Worm (Caenorhabditis elegans): ENCODE data around the gene msp-49.

msp-49 gene

ce11 chrII:5185955-5186539 is 8.1 kb upstream of the msp-49 start (continued):
- peak in 1 of 2 experiments; percentile 62 for TF ChIP-seq daf-16 (GFP tag; optimal IDR thresholded peaks at IDR 0.05)
- peak; percentile 94 for TF ChIP-seq daf-16 (tag; optimal IDR thresholded peaks at IDR 0.05)
- TF ChIP-seq ama-1 (optimal IDR thresholded peaks at IDR 0.05) = no peak
- no peak for TF ChIP-seq lim-7 (GFP tag; IDR thresholded peaks at IDR 0.05)
- TF ChIP-seq unc-62 (GFP tag; optimal IDR thresholded peaks at IDR 0.05 in 1 of 2) = peak in 1 of 2 experiments; percentile 1
- TF ChIP-seq unc-62 (tag; optimal IDR thresholded peaks at IDR 0.05) = no peak
- TF ChIP-seq aha-1 (tag) = no peak
- TF ChIP-seq ceh-62 (tag; optimal IDR thresholded peaks at IDR 0.05) = no peak
- no peak for TF ChIP-seq nhr-11 (tag; optimal IDR thresholded peaks at IDR 0.05)
- no peak for TF ChIP-seq ces-1 (GFP tag; optimal IDR thresholded peaks at IDR 0.05)
- TF ChIP-seq Y48G9A.11 (GFP tag; IDR thresholded peaks at IDR 0.05) = no peak
- TF ChIP-seq spr-1 (tag; optimal IDR thresholded peaks at IDR 0.05) = no peak
- TF ChIP-seq ZK546.5 (tag; optimal IDR thresholded peaks at IDR 0.05) = no peak
- no peak for TF ChIP-seq fkh-10 (GFP tag; optimal IDR thresholded peaks at IDR 0.05)
- no peak for TF ChIP-seq ceh-20 (GFP tag; IDR thresholded peaks at IDR 0.05)
- TF ChIP-seq nhr-237 (tag; optimal IDR thresholded peaks at IDR 0.05) = no peak
- peak; percentile 43; the same call in 1 of the 2 replicates for TF ChIP-seq pha-4 (GFP tag; IDR thresholded peaks at IDR 0.05)
- TF ChIP-seq pha-4 (tag; optimal IDR thresholded peaks at IDR 0.05) = no peak
- TF ChIP-seq nhr-6 (tag; optimal IDR thresholded peaks at IDR 0.05) = no peak
- TF ChIP-seq ZK337.2 (GFP tag; IDR thresholded peaks at IDR 0.05) = no peak
- TF ChIP-seq arid-1 (GFP tag; conservative IDR thresholded peaks at IDR 0.05) = no peak
- TF ChIP-seq vab-7 (GFP tag; IDR thresholded peaks at IDR 0.05) = no peak
- no peak for TF ChIP-seq ztf-11 (tag; optimal IDR thresholded peaks at IDR 0.05)
- peak; percentile 89 for TF ChIP-seq pqm-1 (tag; optimal IDR thresholded peaks at IDR 0.05)
- TF ChIP-seq egl-27 (tag; optimal IDR thresholded peaks at IDR 0.05) = no peak
- no peak for TF ChIP-seq nhr-111 (GFP tag; optimal IDR thresholded peaks at IDR 0.05)
- TF ChIP-seq jun-1 (tag; optimal IDR thresholded peaks at IDR 0.05) = no peak
- no peak for TF ChIP-seq ceh-82 (tag; optimal IDR thresholded peaks at IDR 0.05)
- TF ChIP-seq gei-8 (GFP tag; optimal IDR thresholded peaks at IDR 0.05) = no peak
- no peak for TF ChIP-seq unc-39 (tag; optimal IDR thresholded peaks at IDR 0.05)
- TF ChIP-seq D1046.2 (GFP tag; IDR thresholded peaks at IDR 0.05) = no peak
- TF ChIP-seq nhr-28 (tag; optimal IDR thresholded peaks at IDR 0.05) = peak; percentile 79
- TF ChIP-seq mes-2 (tag; optimal IDR thresholded peaks at IDR 0.05; ENCODE audit: poor library complexity, severe bottlenecking) = peak; percentile 14
- TF ChIP-seq nhr-25 (tag; optimal IDR thresholded peaks at IDR 0.05; ENCODE audit: borderline replicate concordance, insufficient read depth) = no peak
- no peak for TF ChIP-seq fos-1 (tag; optimal IDR thresholded peaks at IDR 0.05)
- no peak for TF ChIP-seq ctbp-1 (GFP tag; IDR thresholded peaks at IDR 0.05)
- TF ChIP-seq spr-3 (GFP tag; optimal IDR thresholded peaks at IDR 0.05) = no peak
- no peak for TF ChIP-seq zfp-2 (tag; optimal IDR thresholded peaks at IDR 0.05)
- TF ChIP-seq php-3 (GFP tag; IDR thresholded peaks at IDR 0.05) = peak; percentile 100
- no peak for TF ChIP-seq mxl-3 (GFP tag; optimal IDR thresholded peaks at IDR 0.05)
- no peak for TF ChIP-seq hif-1 (tag; optimal IDR thresholded peaks at IDR 0.05)

- peak; percentile 42 for TF ChIP-seq dve-1 (tag; optimal IDR thresholded peaks at IDR 0.05; ENCODE audit: insufficient read depth)
- TF ChIP-seq duxl-1 (tag; optimal IDR thresholded peaks at IDR 0.05; ENCODE audit: poor library complexity) = no peak
- no peak for TF ChIP-seq ceh-28 (tag; optimal IDR thresholded peaks at IDR 0.05)
- TF ChIP-seq nhr-48 (tag; optimal IDR thresholded peaks at IDR 0.05) = peak; percentile 2
- no peak for TF ChIP-seq daf-16 (GFP tag; optimal IDR thresholded peaks at IDR 0.05)
- peak; percentile 69 for TF ChIP-seq daf-16 (tag; optimal IDR thresholded peaks at IDR 0.05)
- TF ChIP-seq php-3 (GFP tag; IDR thresholded peaks at IDR 0.05) = peak; percentile 73
- no peak for TF ChIP-seq lim-7 (GFP tag; IDR thresholded peaks at IDR 0.05)
- peak; percentile 70 for TF ChIP-seq aha-1 (tag)
- TF ChIP-seq hlh-11 (tag; optimal IDR thresholded peaks at IDR 0.05) = peak; percentile 62
- TF ChIP-seq pqm-1 (tag; optimal IDR thresholded peaks at IDR 0.05) = peak; percentile 51
- TF ChIP-seq mdt-29 (GFP tag; IDR thresholded peaks at IDR 0.05) = no peak
Measured at ce11 chrII:5186870-5187269, 7.3 kb upstream of the msp-49 start.
